Fruit fly (Drosophila melanogaster) whole organism, pupa: Measurements from ENCODE around the gene xmas.

Experiments used
- CG10348 ChIP-seq: fragments of 200-800 bp; sonication (Bioruptor generic); IDR thresholded peaks from 2 replicates; pipeline ENCODE4 v1.3.6; 2022; ENCODE audit warnings: missing biosample characterization, missing genetic modification characterization
- CG12605 ChIP-seq: fragments of 200-800 bp; sonication (Bioruptor generic); IDR thresholded peaks from 2 replicates; pipeline ENCODE4 v1.3.6; 2022; ENCODE audit warnings: missing biosample characterization, missing genetic modification characterization
- CG13204 ChIP-seq: fragments of 200-800 bp; sonication (Bioruptor generic); optimal IDR thresholded peaks from 2 replicates; lab custom pipeline; 2018; ENCODE audit warnings: missing biosample characterization, mild to moderate bottlenecking, missing genetic modification characterization, moderate library complexity
- CG14655 ChIP-seq: fragments of 200-800 bp; sonication (Bioruptor generic); optimal IDR thresholded peaks from 3 replicates; lab custom pipeline; 2017; ENCODE audit warnings: mild to moderate bottlenecking, missing biosample characterization, missing genetic modification reagents, missing genetic modification characterization
- CG15710 ChIP-seq: fragments of 200-800 bp; sonication (Bioruptor generic); optimal IDR thresholded peaks from 2 replicates; lab custom pipeline; 2018; ENCODE audit warnings: missing biosample characterization, mild to moderate bottlenecking, missing genetic modification characterization, moderate library complexity
- CG17806 ChIP-seq: fragments of 200-800 bp; sonication (Bioruptor generic); optimal IDR thresholded peaks from 2 replicates; lab custom pipeline; 2018; ENCODE audit warnings: missing biosample characterization, mild to moderate bottlenecking, missing genetic modification characterization, moderate library complexity
- CG32121 ChIP-seq: fragments of 200-800 bp; sonication (Bioruptor generic); IDR thresholded peaks from 2 replicates; pipeline ENCODE4 v1.3.6; 2022; ENCODE audit warnings: missing biosample characterization, missing genetic modification characterization
- CG34367 ChIP-seq: fragments of 200-800 bp; sonication (Bioruptor generic); optimal IDR thresholded peaks from 2 replicates; lab custom pipeline; 2018; ENCODE audit warnings: missing biosample characterization, mild to moderate bottlenecking, missing genetic modification characterization
- CG4496 ChIP-seq: fragments of 200-800 bp; sonication (Bioruptor generic); IDR thresholded peaks from 3 replicates; pipeline ENCODE4 v1.3.6; 2022; ENCODE audit warnings: missing biosample characterization, missing genetic modification characterization
- CG8159 ChIP-seq: fragments of 200-800 bp; sonication (Bioruptor generic); optimal IDR thresholded peaks from 3 replicates; lab custom pipeline; 2018; ENCODE audit warnings: missing biosample characterization, mild to moderate bottlenecking, missing genetic modification characterization, moderate library complexity
- CG8301 ChIP-seq: fragments of 200-800 bp; sonication (Bioruptor generic); optimal IDR thresholded peaks from 2 replicates; lab custom pipeline; 2018; ENCODE audit warnings: missing biosample characterization, mild to moderate bottlenecking, missing genetic modification characterization
- CG9948 ChIP-seq: fragments of 200-800 bp; sonication (Bioruptor generic); optimal IDR thresholded peaks from 2 replicates; lab custom pipeline; 2018; ENCODE audit warnings: missing biosample characterization, mild to moderate bottlenecking, missing genetic modification characterization, moderate library complexity
- D1 ChIP-seq: fragments of 200-800 bp; sonication (Bioruptor generic); optimal IDR thresholded peaks from 2 replicates; lab custom pipeline; 2018; ENCODE audit warnings: missing biosample characterization, mild to moderate bottlenecking, missing genetic modification characterization, moderate library complexity
- EcR ChIP-seq: fragments of 200-800 bp; sonication (Bioruptor generic); optimal IDR thresholded peaks from 3 replicates; lab custom pipeline; 2019; ENCODE audit warnings: missing biosample characterization, missing genetic modification characterization, mild to moderate bottlenecking, moderate library complexity, missing genetic modification reagents
- Ets98B ChIP-seq: fragments of 200-800 bp; sonication (Bioruptor generic); IDR thresholded peaks from 2 replicates; pipeline ENCODE4 v1.3.6; 2022; ENCODE audit warnings: missing biosample characterization, missing genetic modification characterization
- Pif1A ChIP-seq: fragments of 200-800 bp; sonication (Bioruptor generic); optimal IDR thresholded peaks from 3 replicates; lab custom pipeline; 2016; ENCODE audit warnings: missing biosample characterization, missing genetic modification characterization
- Pif1B ChIP-seq: fragments of 200-800 bp; sonication (Bioruptor generic); optimal IDR thresholded peaks from 3 replicates; lab custom pipeline; 2016; ENCODE audit warnings: missing biosample characterization, missing genetic modification characterization
- Snoo ChIP-seq: fragments of 200-800 bp; sonication (Bioruptor generic); optimal IDR thresholded peaks from 3 replicates; lab custom pipeline; 2017; ENCODE audit warnings: missing biosample characterization, mild to moderate bottlenecking, missing genetic modification characterization, inconsistent platforms
- fd96Ca ChIP-seq: fragments of 200-800 bp; sonication (Bioruptor generic); IDR thresholded peaks from 3 replicates; pipeline ENCODE4 v1.3.6; 2022; ENCODE audit warnings: missing biosample characterization, missing genetic modification characterization
- gl ChIP-seq: fragments of 200-800 bp; sonication (Bioruptor generic); optimal IDR thresholded peaks from 2 replicates; lab custom pipeline; 2018; ENCODE audit warnings: missing biosample characterization, mild to moderate bottlenecking, missing genetic modification characterization
- rn ChIP-seq: fragments of 200-800 bp; sonication (Bioruptor generic); IDR thresholded peaks from 2 replicates; pipeline ENCODE4 v1.3.6; 2022; ENCODE audit warnings: missing biosample characterization, missing genetic modification characterization

xmas gene

DNA sequence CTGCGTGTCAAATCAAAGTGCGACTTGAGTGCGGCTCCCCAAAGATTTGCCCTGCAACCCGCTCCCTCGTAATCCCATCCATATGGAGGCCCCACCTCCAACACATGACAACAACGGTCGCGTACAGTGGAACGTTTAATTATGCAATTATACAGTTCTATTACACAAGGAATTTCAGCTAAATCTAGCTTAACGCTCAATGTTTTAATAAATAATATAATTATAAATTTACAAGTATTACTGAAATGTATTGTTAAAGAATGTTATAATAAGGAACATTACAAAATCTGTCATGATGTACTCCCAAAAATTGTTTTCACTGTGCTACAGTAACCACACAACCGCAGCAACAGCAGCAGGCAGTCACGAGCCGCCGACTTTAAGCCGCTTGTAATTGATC, 15.0 kb upstream of the xmas start:
- TF ChIP-seq EcR (GFP tag; lab: Kevin White, UChicago) (no peak), CG12605 (GFP tag; lab: Robert Waterston, UW) (no peak), Pif1A (no peak), CG8301 (tag; lab: Kevin White, UChicago) (peak; percentile 16), CG15710 (tag; lab: Kevin White, UChicago) (no peak), fd96Ca (peak; percentile 35; the same call in 1 of the 3 replicates), Pif1B (GFP tag; lab: Kevin White, UChicago) (no peak), rn (GFP tag; lab: Robert Waterston, UW) (no peak), CG32121 (GFP tag; lab: Robert Waterston, UW) (peak; percentile 59), Ets98B (peak; percentile 32; the same call in 1 of the 2 replicates), CG4496 (GFP tag; lab: Robert Waterston, UW) (no peak), D1 (tag; lab: Kevin White, UChicago) (no peak), CG14655 (GFP tag; lab: Kevin White, UChicago) (peak; percentile 37), gl (tag; lab: Kevin White, UChicago) (no peak), CG13204 (GFP tag; lab: Kevin White, UChicago) (no peak), CG9948 (no peak), CG10348 (GFP tag; lab: Robert Waterston, UW) (no peak), Snoo (tag; lab: Kevin White, UChicago) (no peak), CG8159 (tag; lab: Kevin White, UChicago) (no peak), CG17806 (no peak), CG34367 (no peak)

DNA sequence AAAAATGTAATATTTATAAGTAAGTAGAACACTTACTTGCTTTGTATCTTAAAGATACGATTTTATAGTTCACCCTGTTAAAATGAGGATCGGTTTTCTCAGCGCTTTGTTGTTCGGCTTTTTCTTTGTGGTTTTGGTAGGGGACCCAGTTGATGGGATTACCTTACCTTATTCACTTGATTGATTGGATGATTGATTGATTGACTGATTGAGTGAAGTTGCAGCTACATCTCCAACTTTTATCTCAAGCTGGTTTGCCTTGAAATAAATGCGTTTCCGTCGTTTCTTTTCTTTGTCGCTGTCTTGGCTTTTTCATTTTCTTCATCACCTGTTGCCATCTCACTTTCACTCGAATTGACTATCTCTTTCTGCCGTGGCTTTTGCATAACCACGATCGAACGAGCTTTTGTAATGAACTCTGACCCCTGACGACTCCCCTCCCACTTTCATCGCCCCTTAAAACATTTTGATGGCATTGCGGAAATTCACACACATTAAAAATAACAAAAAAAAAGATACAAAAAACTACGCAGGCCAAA, 13.7 kb upstream of the xmas start:
- TF ChIP-seq Pif1B (GFP tag; lab: Kevin White, UChicago) (no peak), rn (GFP tag; lab: Robert Waterston, UW) (no peak), fd96Ca (no peak), EcR (GFP tag; lab: Kevin White, UChicago) (no peak), Ets98B (no peak), CG15710 (tag; lab: Kevin White, UChicago) (no peak), CG9948 (no peak), CG8301 (tag; lab: Kevin White, UChicago) (no peak), CG4496 (GFP tag; lab: Robert Waterston, UW) (no peak), CG32121 (GFP tag; lab: Robert Waterston, UW) (no peak), gl (tag; lab: Kevin White, UChicago) (no peak), D1 (tag; lab: Kevin White, UChicago) (no peak), CG12605 (GFP tag; lab: Robert Waterston, UW) (no peak), CG13204 (GFP tag; lab: Kevin White, UChicago) (no peak), CG34367 (no peak), CG8159 (tag; lab: Kevin White, UChicago) (no peak), CG14655 (GFP tag; lab: Kevin White, UChicago) (no peak), Snoo (tag; lab: Kevin White, UChicago) (no peak), CG17806 (no peak)
- TF ChIP-seq, all 21 proteins: peak for 0

DNA sequence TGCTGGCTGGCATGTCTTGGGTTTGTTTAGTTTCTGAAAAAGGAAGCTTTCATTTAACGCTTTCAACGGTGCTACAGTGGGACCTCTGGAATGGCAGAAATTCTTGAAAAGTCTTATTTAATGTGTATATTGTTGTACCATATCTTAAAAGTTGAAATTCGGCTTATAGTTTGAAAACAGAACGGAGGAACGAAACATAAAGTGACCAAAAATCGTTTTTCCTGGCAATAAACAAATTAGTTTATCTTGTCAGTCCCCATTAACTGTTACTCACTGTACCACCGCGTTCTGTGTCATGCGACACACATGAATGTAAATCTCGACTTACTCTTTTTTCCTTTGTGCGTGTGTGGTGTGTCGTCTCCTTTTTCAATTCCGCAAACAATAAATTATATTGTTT, 13.0 kb upstream of the xmas start:
- TF ChIP-seq Pif1A (peak; percentile 17), CG17806 (peak; percentile 9), gl (tag; lab: Kevin White, UChicago) (no peak), Snoo (tag; lab: Kevin White, UChicago) (peak; percentile 22), CG15710 (tag; lab: Kevin White, UChicago) (peak; percentile 11), CG13204 (GFP tag; lab: Kevin White, UChicago) (no peak), CG8301 (tag; lab: Kevin White, UChicago) (no peak), CG8159 (tag; lab: Kevin White, UChicago) (peak; percentile 26)

DNA sequence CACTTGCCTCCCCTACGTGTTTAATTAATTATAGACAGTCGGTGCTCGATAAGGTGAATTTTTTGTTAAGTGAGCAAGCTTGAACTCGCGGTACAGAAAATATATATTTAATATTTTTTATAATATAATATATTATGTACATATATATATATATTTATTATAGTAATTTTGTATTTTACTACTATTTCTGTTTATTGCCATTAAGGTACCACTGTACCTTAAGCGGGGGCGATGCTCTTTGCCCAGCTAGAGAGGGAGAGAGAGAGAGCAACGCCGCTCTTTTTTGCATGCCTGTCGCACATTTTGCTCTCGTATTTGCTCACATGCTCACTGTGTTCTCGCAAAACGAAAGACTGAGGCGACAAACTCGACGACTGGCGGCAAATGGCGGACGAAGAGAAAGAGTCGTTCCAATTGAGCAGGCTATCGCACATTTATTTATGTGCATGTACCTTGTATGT, 11.4 kb upstream of the xmas start:
- TF ChIP-seq CG13204 (GFP tag; lab: Kevin White, UChicago) (peak; percentile 35), gl (tag; lab: Kevin White, UChicago) (no peak), CG9948 (peak; percentile 70), CG4496 (GFP tag; lab: Robert Waterston, UW) (peak; percentile 36; the same call in 1 of the 3 replicates), D1 (tag; lab: Kevin White, UChicago) (no peak), rn (GFP tag; lab: Robert Waterston, UW) (no peak), Pif1B (GFP tag; lab: Kevin White, UChicago) (peak; percentile 56), CG17806 (peak; percentile 67), CG14655 (GFP tag; lab: Kevin White, UChicago) (peak; percentile 82), Pif1A (peak; percentile 35), fd96Ca (peak; percentile 69; the same call in 2 of the 3 replicates), Ets98B (peak; percentile 79), CG8159 (tag; lab: Kevin White, UChicago) (peak; percentile 77), CG34367 (peak; percentile 46), EcR (GFP tag; lab: Kevin White, UChicago) (peak; percentile 93), Snoo (tag; lab: Kevin White, UChicago) (peak; percentile 47), CG15710 (tag; lab: Kevin White, UChicago) (peak; percentile 69), CG32121 (GFP tag; lab: Robert Waterston, UW) (peak; percentile 79), CG8301 (tag; lab: Kevin White, UChicago) (peak; percentile 54), CG12605 (GFP tag; lab: Robert Waterston, UW) (peak; percentile 53; the same call in 1 of the 2 replicates), CG10348 (GFP tag; lab: Robert Waterston, UW) (no peak)
- TF ChIP-seq, all 21 proteins: peak for 17

DNA sequence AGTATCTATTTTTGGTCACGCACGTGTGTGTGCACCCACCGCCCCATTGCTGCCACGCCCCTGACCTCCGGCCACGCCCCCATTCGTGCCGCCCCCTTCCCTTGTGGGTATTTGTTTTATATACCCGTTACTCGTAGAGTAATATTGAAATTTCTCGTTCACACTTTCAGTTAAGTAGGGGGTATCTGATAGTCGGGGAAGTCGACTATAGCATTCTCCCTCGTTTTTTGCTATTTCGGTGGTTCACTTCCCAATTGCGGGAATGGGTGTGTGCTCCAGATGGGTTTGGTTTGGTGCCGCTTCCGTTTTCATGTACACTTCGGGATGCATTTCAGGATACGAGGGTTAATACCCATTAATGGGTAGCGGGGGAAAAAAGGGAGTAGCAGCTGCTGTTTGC, 8.2 kb upstream of the xmas start:
- no peak for TF ChIP-seq CG4496 (GFP tag; lab: Robert Waterston, UW)
- no peak for TF ChIP-seq Pif1A
- TF ChIP-seq CG14655 (GFP tag; lab: Kevin White, UChicago): no peak
- TF ChIP-seq CG8159 (tag; lab: Kevin White, UChicago): no peak
- no peak for TF ChIP-seq CG15710 (tag; lab: Kevin White, UChicago)
- TF ChIP-seq CG34367: no peak
- TF ChIP-seq Pif1B (GFP tag; lab: Kevin White, UChicago): no peak
- no peak for TF ChIP-seq CG32121 (GFP tag; lab: Robert Waterston, UW)
- no peak for TF ChIP-seq D1 (tag; lab: Kevin White, UChicago)
- TF ChIP-seq EcR (GFP tag; lab: Kevin White, UChicago): no peak
- no peak for TF ChIP-seq CG10348 (GFP tag; lab: Robert Waterston, UW)
- TF ChIP-seq Ets98B: no peak
- TF ChIP-seq CG9948: no peak
- TF ChIP-seq Snoo (tag; lab: Kevin White, UChicago): no peak
- TF ChIP-seq CG12605 (GFP tag; lab: Robert Waterston, UW): no peak
